Worm (Caenorhabditis elegans): ENCODE results near the gene nhr-61.

The nhr-61 gene

DNA sequence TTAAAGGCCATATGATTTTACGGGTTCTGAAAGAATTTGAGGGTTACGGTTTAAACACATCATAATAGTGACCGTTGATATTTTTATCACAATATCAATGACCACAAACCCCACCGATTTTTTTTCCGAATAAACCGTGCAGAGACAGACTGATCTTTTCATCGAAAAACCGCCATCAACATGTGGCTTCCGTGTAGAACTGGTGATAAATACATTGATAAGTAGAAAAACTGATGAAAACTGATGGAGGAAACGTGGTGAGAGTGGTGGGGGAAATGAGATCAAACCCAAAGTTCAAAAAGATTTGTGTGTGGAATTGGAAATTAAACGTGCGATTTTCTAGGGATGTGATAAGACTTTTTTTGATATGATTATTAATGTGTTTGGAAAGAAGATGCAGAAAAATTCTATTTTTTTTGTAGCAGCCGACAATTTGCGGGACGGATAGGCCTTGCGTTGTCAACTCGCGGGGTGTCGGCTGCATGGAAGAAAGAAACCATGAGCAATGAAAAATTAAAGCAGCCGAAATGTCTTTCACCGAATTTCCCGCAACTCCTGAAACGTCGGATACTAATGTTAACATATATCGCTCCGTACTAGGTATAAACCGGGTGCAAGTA lies 20.4 kb upstream of the nhr-61 start:
- TF ChIP-seq mdl-1 (tag; optimal IDR thresholded peaks at IDR 0.05) (peak in 1 of 2 experiments; percentile 56), lsy-2 (tag; optimal IDR thresholded peaks at IDR 0.05) (peak in 1 of 2 experiments; percentile 26), snpc-4 (tag; optimal IDR thresholded peaks at IDR 0.05) (no peak), nhr-48 (tag; optimal IDR thresholded peaks at IDR 0.05) (peak; percentile 70), dve-1 (tag; optimal IDR thresholded peaks at IDR 0.05; ENCODE audit: insufficient read depth) (peak; percentile 35), arid-1 (GFP tag; conservative IDR thresholded peaks at IDR 0.05) (no peak), lin-39 (tag; optimal IDR thresholded peaks at IDR 0.05) (no peak), nhr-6 (tag; optimal IDR thresholded peaks at IDR 0.05) (no peak), nhr-102 (tag; optimal IDR thresholded peaks at IDR 0.05) (no peak), nhr-76 (tag; optimal IDR thresholded peaks at IDR 0.05) (no peak), F26F4.8 (GFP tag; conservative IDR thresholded peaks at IDR 0.05) (no peak), nhr-10 (tag; optimal IDR thresholded peaks at IDR 0.05) (no peak), skn-1 (tag; optimal IDR thresholded peaks at IDR 0.05) (no peak), zag-1 (tag; optimal IDR thresholded peaks at IDR 0.05) (no peak), ceh-62 (tag; optimal IDR thresholded peaks at IDR 0.05) (no peak), R02D3.7 (tag; optimal IDR thresholded peaks at IDR 0.05) (no peak), nhr-11 (tag; optimal IDR thresholded peaks at IDR 0.05) (no peak), dmd-6 (GFP tag; IDR thresholded peaks at IDR 0.05) (peak; percentile 82), saeg-2 (GFP tag; IDR thresholded peaks at IDR 0.05) (no peak), mxl-3 (GFP tag; optimal IDR thresholded peaks at IDR 0.05) (peak; percentile 97), fkh-10 (GFP tag; optimal IDR thresholded peaks at IDR 0.05) (no peak), unc-130 (GFP tag; optimal IDR thresholded peaks at IDR 0.05) (no peak), ceh-82 (tag; optimal IDR thresholded peaks at IDR 0.05) (no peak), hlh-11 (tag; optimal IDR thresholded peaks at IDR 0.05) (peak; percentile 8), unc-39 (tag; optimal IDR thresholded peaks at IDR 0.05) (no peak), daf-16 (GFP tag; optimal IDR thresholded peaks at IDR 0.05) (no peak), daf-16 (tag; optimal IDR thresholded peaks at IDR 0.05) (peak; percentile 43), gei-8 (GFP tag; optimal IDR thresholded peaks at IDR 0.05) (peak; percentile 19), ZK337.2 (GFP tag; IDR thresholded peaks at IDR 0.05) (no peak), daf-12 (tag; optimal IDR thresholded peaks at IDR 0.05) (no peak), lin-13 (GFP tag; optimal IDR thresholded peaks at IDR 0.05) (no peak), ces-1 (GFP tag; optimal IDR thresholded peaks at IDR 0.05) (no peak), dpl-1 (GFP tag; optimal IDR thresholded peaks at IDR 0.05) (no peak), T20F7.1 (GFP tag; optimal IDR thresholded peaks at IDR 0.05) (no peak), hif-1 (tag; optimal IDR thresholded peaks at IDR 0.05) (no peak), hlh-30 (tag; optimal IDR thresholded peaks at IDR 0.05; ENCODE audit: insufficient read depth) (peak; percentile 56), nhr-41 (GFP tag; IDR thresholded peaks at IDR 0.05) (no peak), ceh-28 (tag; optimal IDR thresholded peaks at IDR 0.05) (no peak), lin-29 (GFP tag; IDR thresholded peaks at IDR 0.05) (no peak), zip-11 (GFP tag; IDR thresholded peaks at IDR 0.05) (no peak), F37D6.2 (tag; optimal IDR thresholded peaks at IDR 0.05) (no peak), ceh-32 (tag; optimal IDR thresholded peaks at IDR 0.05; ENCODE audit: poor library complexity) (no peak), attf-4 (tag; optimal IDR thresholded peaks at IDR 0.05) (no peak), pha-4 (GFP tag; IDR thresholded peaks at IDR 0.05) (no peak), pha-4 (tag; optimal IDR thresholded peaks at IDR 0.05) (no peak), Y75B8A.6 (GFP tag; IDR thresholded peaks at IDR 0.05) (no peak), F10B5.3 (tag; optimal IDR thresholded peaks at IDR 0.05) (no peak), T26A8.4 (GFP tag; IDR thresholded peaks at IDR 0.05) (no peak), lin-38 (GFP tag; IDR thresholded peaks at IDR 0.05) (no peak), dmd-9 (GFP tag; IDR thresholded peaks at IDR 0.05) (no peak), mxl-2 (GFP tag; conservative IDR thresholded peaks at IDR 0.05) (no peak), zip-2 (tag; optimal IDR thresholded peaks at IDR 0.05) (no peak)

All from whole organism, L4 larva.